Worm (Caenorhabditis elegans) whole organism, young adult: ENCODE measurements around the gene ivph-3.

Experiments
- C06A6.2 ChIP-seq: fragments of 200-800 bp; sonication (Bioruptor generic); conservative IDR thresholded peaks from 2 replicates; pipeline ENCODE4 v1.3.6; 2022; ENCODE audit warnings: missing genetic modification characterization, missing compliant biosample characterization
- dpl-1 ChIP-seq: fragments of 150-350 bp; optimal IDR thresholded peaks from 2 replicates; lab custom pipeline; 2014; ENCODE audit warnings: missing biosample characterization, missing genetic modification reagents, missing genetic modification characterization
- gei-17 ChIP-seq: fragments of 200-800 bp; sonication (Bioruptor generic); optimal IDR thresholded peaks from 2 replicates; lab custom pipeline; 2018; ENCODE audit warnings: mild to moderate bottlenecking, missing genetic modification characterization, missing compliant biosample characterization
- rec-8 ChIP-seq, 2 experiments: sonication (generic microtip); optimal IDR thresholded peaks; 2 replicates each; lab custom pipeline; 2016; ENCODE audit warnings: mild to moderate bottlenecking in 2 of 2, missing genetic modification characterization in 2 of 2, missing genetic modification reagents in 2 of 2, missing genotype in 2 of 2, missing biosample characterization in 1 of 2, missing compliant biosample characterization in 1 of 2, moderate library complexity in 1 of 2

DNA sequence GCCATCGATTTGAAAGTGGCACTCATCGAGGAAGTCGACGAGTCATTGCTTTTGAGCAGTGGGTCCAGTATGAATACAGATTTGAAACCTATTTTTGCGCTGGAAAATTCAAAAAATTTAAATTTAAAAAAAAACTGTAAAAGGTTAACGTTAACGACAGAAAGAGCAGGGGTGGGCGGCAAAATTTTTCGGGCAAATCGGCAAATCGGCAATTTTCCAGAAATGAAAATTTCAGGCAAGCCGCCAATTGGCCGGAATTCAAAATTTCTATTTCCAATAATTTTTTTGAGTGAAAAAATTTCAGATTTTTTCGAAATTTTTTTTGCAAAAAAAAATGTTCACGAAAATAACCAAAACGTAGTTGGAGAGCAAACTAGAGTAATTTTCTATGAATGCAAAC, 33.3 kb downstream of the ivph-3 start, which contains the start of gene Y67D8C.9:
- TF ChIP-seq gei-17 (GFP tag; lab: Kevin White, UChicago) (no peak), rec-8 (tag; optimal IDR thresholded peaks at IDR 0.05; lab: Kevin White, UChicago) (no peak), dpl-1 (GFP tag; lab: Kevin White, UChicago) (no peak), C06A6.2 (no peak)
